Fruit fly (Drosophila melanogaster) whole organism, embryonic: Measurements from ENCODE around the gene SP555.

Experiments
- Ada2b ChIP-seq: fragments of 200-800 bp; sonication (Bioruptor generic); IDR thresholded peaks from 2 replicates; pipeline ENCODE4 v1.3.6; 2022; ENCODE audit warnings: missing biosample characterization, missing genetic modification characterization
- Awh ChIP-seq: fragments of 200-800 bp; sonication (Bioruptor generic); IDR thresholded peaks from 2 replicates; pipeline ENCODE4, ENCODE4 v1.3.6; 2022; ENCODE audit warnings: missing biosample characterization, missing genetic modification characterization
- CG10979 ChIP-seq: fragments of 200-800 bp; sonication (Bioruptor generic); optimal IDR thresholded peaks from 2 replicates; lab custom pipeline; 2018; ENCODE audit warnings: missing biosample characterization, mild to moderate bottlenecking, missing genetic modification characterization, moderate library complexity
- CG13287 ChIP-seq: fragments of 200-800 bp; sonication (Bioruptor generic); IDR thresholded peaks from 2 replicates; pipeline ENCODE4 v1.3.6; 2022; ENCODE audit warnings: missing biosample characterization, missing genetic modification characterization; ENCODE audit not compliant: partially characterized antibody
- CG1832 ChIP-seq: fragments of 200-800 bp; sonication (Bioruptor generic); optimal IDR thresholded peaks from 2 replicates; lab custom pipeline; 2017; ENCODE audit warnings: missing biosample characterization, mild to moderate bottlenecking, missing genetic modification characterization, inconsistent platforms
- CG3065 ChIP-seq: fragments of 200-800 bp; sonication (Bioruptor generic); optimal IDR thresholded peaks from 2 replicates; lab custom pipeline; 2016; ENCODE audit warnings: missing biosample characterization, missing genetic modification characterization
- CG31365 ChIP-seq: fragments of 200-800 bp; sonication (Bioruptor generic); optimal IDR thresholded peaks from 2 replicates; lab custom pipeline; 2018; ENCODE audit warnings: missing biosample characterization, mild to moderate bottlenecking, missing genetic modification characterization
- CG34422 ChIP-seq: fragments of 200-800 bp; sonication (Bioruptor generic); IDR thresholded peaks from 3 replicates; pipeline ENCODE4 v1.3.6; 2022; ENCODE audit warnings: missing biosample characterization, missing genetic modification characterization
- CG4360 ChIP-seq: fragments of 200-800 bp; sonication (Bioruptor generic); IDR thresholded peaks from 2 replicates; pipeline ENCODE4 v1.3.6; 2022; ENCODE audit warnings: missing biosample characterization, missing genetic modification characterization
- CG6175 ChIP-seq: fragments of 200-800 bp; sonication (Bioruptor generic); IDR thresholded peaks from 3 replicates; pipeline ENCODE4 v1.3.6; 2022; ENCODE audit warnings: missing biosample characterization, missing genetic modification characterization
- CG6272 ChIP-seq: fragments of 200-800 bp; sonication (Bioruptor generic); IDR thresholded peaks from 2 replicates; pipeline ENCODE4 v1.3.6; 2022; ENCODE audit warnings: missing biosample characterization, missing genetic modification characterization
- CG6654 ChIP-seq: fragments of 200-800 bp; sonication (Bioruptor generic); optimal IDR thresholded peaks from 2 replicates; lab custom pipeline; 2017; ENCODE audit warnings: missing biosample characterization, mild to moderate bottlenecking, missing genetic modification characterization
- CG8388 ChIP-seq: fragments of 200-800 bp; sonication (Bioruptor generic); optimal IDR thresholded peaks from 2 replicates; lab custom pipeline; 2019; ENCODE audit warnings: missing biosample characterization, mild to moderate bottlenecking, missing genetic modification characterization, moderate library complexity
- CG8478 ChIP-seq: fragments of >200 bp; optimal IDR thresholded peaks from 2 replicates; lab custom pipeline; 2018
- Dfd ChIP-seq, 2 experiments: fragments of >200 bp; optimal IDR thresholded peaks; 2 replicates each; lab custom pipeline; 2017; ENCODE audit warnings: missing biosample characterization in 2 of 2, missing genetic modification characterization in 2 of 2
- Drgx ChIP-seq: fragments of 200-800 bp; sonication (Bioruptor generic); IDR thresholded peaks from 2 replicates; pipeline ENCODE4 v1.3.6; 2022; ENCODE audit warnings: missing biosample characterization, missing genetic modification characterization
- Eip74EF ChIP-seq, 2 experiments: fragments of 200-800 bp in 1 of 2; fragments of >200 bp in 1 of 2; sonication (Bioruptor generic) in 1 of 2; optimal IDR thresholded peaks; 2 replicates each; lab custom pipeline; 2017 to 2019; ENCODE audit warnings: missing biosample characterization in 2 of 2, missing genetic modification characterization in 2 of 2, mild to moderate bottlenecking in 1 of 2, moderate library complexity in 1 of 2
- Side ChIP-seq: fragments of 200-800 bp; sonication (Bioruptor generic); optimal IDR thresholded peaks from 2 replicates; lab custom pipeline; 2016; ENCODE audit warnings: missing biosample characterization, missing genetic modification characterization
- Spps ChIP-seq: fragments of 200-800 bp; sonication (Bioruptor generic); optimal IDR thresholded peaks from 2 replicates; lab custom pipeline; 2018; ENCODE audit warnings: missing biosample characterization, mild to moderate bottlenecking, missing genetic modification characterization
- bigmax ChIP-seq: fragments of 200-800 bp; sonication (Bioruptor generic); optimal IDR thresholded peaks from 2 replicates; lab custom pipeline; 2018; ENCODE audit warnings: missing biosample characterization, mild to moderate bottlenecking, missing genetic modification characterization
- cad ChIP-seq: fragments of >200 bp; optimal IDR thresholded peaks from 2 replicates; lab custom pipeline; 2017; ENCODE audit warnings: missing biosample characterization, missing genetic modification characterization
- chinmo ChIP-seq: fragments of 200-800 bp; sonication (Bioruptor generic); IDR thresholded peaks from 4 replicates; pipeline ENCODE4 v1.3.6; 2022; ENCODE audit warnings: missing biosample characterization, missing genetic modification characterization; ENCODE audit not compliant: partially characterized antibody
- ci ChIP-seq: fragments of 200-800 bp; sonication (Bioruptor generic); IDR thresholded peaks from 3 replicates; pipeline ENCODE4 v1.3.6; 2022; ENCODE audit warnings: missing biosample characterization, missing genetic modification characterization
- dmrt99B ChIP-seq: fragments of 200-800 bp; sonication (Bioruptor generic); optimal IDR thresholded peaks from 2 replicates; lab custom pipeline; 2018; ENCODE audit warnings: missing biosample characterization, mild to moderate bottlenecking, missing genetic modification characterization, moderate library complexity
- dpn ChIP-seq, 2 experiments: fragments of 200-800 bp; sonication (Bioruptor generic); optimal IDR thresholded peaks; 3 replicates each; lab custom pipeline; 2016; ENCODE audit warnings: missing biosample characterization in 2 of 2, missing genetic modification characterization in 2 of 2
- inv ChIP-seq: fragments of 200-800 bp; sonication (Bioruptor generic); IDR thresholded peaks from 2 replicates; pipeline ENCODE4 v1.3.6; 2022; ENCODE audit warnings: missing biosample characterization, missing genetic modification characterization; ENCODE audit not compliant: partially characterized antibody
- ken ChIP-seq: fragments of 200-800 bp; sonication (Bioruptor generic); IDR thresholded peaks from 3 replicates; pipeline ENCODE4 v1.3.6; 2022; ENCODE audit warnings: missing biosample characterization, missing genetic modification characterization
- lab ChIP-seq: fragments of 200-800 bp; sonication (Bioruptor generic); optimal IDR thresholded peaks from 3 replicates; lab custom pipeline; 2017; ENCODE audit warnings: missing biosample characterization, missing genetic modification characterization, mild to moderate bottlenecking, moderate library complexity, missing genetic modification reagents
- row ChIP-seq: fragments of 200-800 bp; sonication (Bioruptor generic); IDR thresholded peaks from 3 replicates; pipeline ENCODE4 v1.3.6; 2022; ENCODE audit warnings: missing biosample characterization, missing genetic modification characterization
- sens ChIP-seq: fragments of 200-800 bp; sonication (Bioruptor generic); peaks from one replicate; lab custom pipeline; 2016; ENCODE audit warnings: missing biosample characterization, missing genetic modification characterization
- sim ChIP-seq: fragments of 200-800 bp; sonication (Bioruptor generic); IDR thresholded peaks from 2 replicates; pipeline ENCODE4 v1.3.6; 2022; ENCODE audit warnings: missing biosample characterization, missing genetic modification characterization
- stc ChIP-seq: fragments of 200-800 bp; sonication (Bioruptor generic); IDR thresholded peaks from 2 replicates; pipeline ENCODE4 v1.3.6; 2022; ENCODE audit warnings: missing biosample characterization, missing genetic modification characterization
- tio ChIP-seq: fragments of 200-800 bp; sonication (Bioruptor generic); optimal IDR thresholded peaks from 2 replicates; lab custom pipeline; 2017; ENCODE audit warnings: missing biosample characterization, missing genetic modification characterization, inconsistent platforms
- tll ChIP-seq, 2 experiments: fragments of 200-800 bp in 1 of 2; fragments of >200 bp in 1 of 2; sonication (Bioruptor generic) in 1 of 2; optimal IDR thresholded peaks; 2 replicates each; lab custom pipeline; 2017 to 2019; ENCODE audit warnings: missing biosample characterization in 2 of 2, missing genetic modification characterization in 2 of 2, mild to moderate bottlenecking in 1 of 2, moderate library complexity in 1 of 2
- vnd ChIP-seq: fragments of 200-800 bp; sonication (Bioruptor generic); IDR thresholded peaks from 3 replicates; pipeline ENCODE4 v1.3.6; 2022; ENCODE audit warnings: missing biosample characterization, missing genetic modification characterization; ENCODE audit not compliant: partially characterized antibody
- wdn ChIP-seq: fragments of 200-800 bp; sonication (Bioruptor generic); IDR thresholded peaks from 2 replicates; pipeline ENCODE4 v1.3.6; 2022; ENCODE audit warnings: missing biosample characterization, missing genetic modification characterization
- zen2 ChIP-seq: fragments of 200-800 bp; sonication (Bioruptor generic); IDR thresholded peaks from 3 replicates; pipeline ENCODE4 v1.3.6; 2022; ENCODE audit warnings: missing biosample characterization, missing genetic modification characterization; ENCODE audit not compliant: partially characterized antibody

SP555 gene

dm6 chr2L:5002711-5003402 is 34.7 kb upstream of the SP555 start (continued):
- TF ChIP-seq zen2 (no peak), CG8388 (GFP tag; lab: Kevin White, UChicago) (no peak), CG13287 (GFP tag; lab: Robert Waterston, UW) (no peak), vnd (GFP tag; lab: Robert Waterston, UW) (no peak), sim (GFP tag; lab: Robert Waterston, UW) (no peak), dmrt99B (tag; lab: Kevin White, UChicago) (no peak), lab (GFP tag; lab: Kevin White, UChicago) (no peak), inv (GFP tag; lab: Robert Waterston, UW) (no peak), tio (peak; percentile 4), Spps (tag; lab: Kevin White, UChicago) (no peak), CG1832 (GFP tag; lab: Kevin White, UChicago) (no peak), Awh (GFP tag; lab: Robert Waterston, UW) (no peak), dpn (GFP tag; optimal IDR thresholded peaks at IDR 0.05; lab: Kevin White, UChicago) (no peak), CG10979 (tag; lab: Kevin White, UChicago) (no peak), ken (0 out of 3 replicates have a peak, but pooled peaks have one; percentile 5), ci (GFP tag; lab: Robert Waterston, UW) (0 out of 3 replicates have a peak, but pooled peaks have one; percentile 40), CG6272 (GFP tag; lab: Robert Waterston, UW) (no peak), Ada2b (GFP tag; lab: Robert Waterston, UW) (peak; percentile 38; the same call in 1 of the 2 replicates), bigmax (no peak), Side (GFP tag; lab: Kevin White, UChicago) (no peak), stc (GFP tag; lab: Robert Waterston, UW) (no peak)
- TF ChIP-seq, all 482 proteins: peak for 28

dm6 chr2L:5003670-5004453 is 33.6 kb upstream of the SP555 start:
- TF ChIP-seq wdn (GFP tag; lab: Robert Waterston, UW) (no peak), CG8478 (lab: Kevin White, UChicago) (peak; percentile 78), Eip74EF (GFP tag; optimal IDR thresholded peaks at IDR 0.05; lab: Kevin White, UChicago) (peak in 1 of 2 experiments; percentile 68), CG34422 (GFP tag; lab: Robert Waterston, UW) (0 out of 3 replicates have a peak, but pooled peaks have one; percentile 24), Dfd (GFP tag; optimal IDR thresholded peaks at IDR 0.05; lab: Kevin White, UChicago) (peak in 1 of 2 experiments; percentile 97), CG4360 (peak; percentile 77), CG3065 (GFP tag; lab: Kevin White, UChicago) (no peak), tll (GFP tag; optimal IDR thresholded peaks at IDR 0.05; lab: Kevin White, UChicago) (peak in 1 of 2 experiments; percentile 46), sens (peak; percentile 42), cad (GFP tag; lab: Kevin White, UChicago) (peak; percentile 84), CG31365 (tag; lab: Kevin White, UChicago) (peak; percentile 81), CG6175 (GFP tag; lab: Robert Waterston, UW) (no peak), CG6654 (GFP tag; lab: Kevin White, UChicago) (peak; percentile 97), Drgx (GFP tag; lab: Robert Waterston, UW) (no peak), row (GFP tag; lab: Robert Waterston, UW) (no peak), chinmo (GFP tag; lab: Robert Waterston, UW) (0 out of 4 replicates have a peak, but pooled peaks have one; percentile 21)
- TF ChIP-seq, all 482 proteins: peak for 11
